Fruit fly (Drosophila melanogaster) whole organism, embryonic: ENCODE results near the gene Nlg2.

ENCODE experiments used
- Ada2b ChIP-seq: fragments of 200-800 bp; sonication (Bioruptor generic); IDR thresholded peaks from 2 replicates; pipeline ENCODE4 v1.3.6; 2022; ENCODE audit warnings: missing biosample characterization, missing genetic modification characterization
- Bdp1 ChIP-seq: fragments of 200-800 bp; sonication (Bioruptor generic); optimal IDR thresholded peaks from 3 replicates; lab custom pipeline; 2016; ENCODE audit warnings: missing biosample characterization, missing genetic modification characterization
- Bteb2 ChIP-seq: fragments of 200-800 bp; sonication (Bioruptor generic); optimal IDR thresholded peaks from 2 replicates; lab custom pipeline; 2016; ENCODE audit warnings: missing biosample characterization, missing genetic modification characterization
- CG10209 ChIP-seq: fragments of 200-800 bp; sonication (Bioruptor generic); optimal IDR thresholded peaks from 3 replicates; lab custom pipeline; 2017; ENCODE audit warnings: missing biosample characterization, mild to moderate bottlenecking, missing genetic modification characterization, missing genetic modification reagents
- CG1024 ChIP-seq: fragments of 200-800 bp; sonication (Bioruptor generic); IDR thresholded peaks from 2 replicates; pipeline ENCODE4 v1.3.6; 2022; ENCODE audit warnings: missing biosample characterization, missing genetic modification characterization
- CG10979 ChIP-seq: fragments of 200-800 bp; sonication (Bioruptor generic); optimal IDR thresholded peaks from 2 replicates; lab custom pipeline; 2018; ENCODE audit warnings: missing biosample characterization, mild to moderate bottlenecking, missing genetic modification characterization, moderate library complexity
- CG11695 ChIP-seq: fragments of 200-800 bp; sonication (Bioruptor generic); IDR thresholded peaks from 3 replicates; pipeline ENCODE4 v1.3.6; 2022; ENCODE audit warnings: missing biosample characterization, missing genetic modification characterization
- CG12236 ChIP-seq: fragments of 200-800 bp; sonication (Bioruptor generic); optimal IDR thresholded peaks from 2 replicates; lab custom pipeline; 2016; ENCODE audit warnings: missing biosample characterization, missing genetic modification characterization
- CG12659 ChIP-seq: fragments of 200-800 bp; sonication (Bioruptor generic); optimal IDR thresholded peaks from 3 replicates; lab custom pipeline; 2017; ENCODE audit warnings: mild to moderate bottlenecking, missing biosample characterization, missing genetic modification reagents, missing genetic modification characterization
- CG13424 ChIP-seq: fragments of 200-800 bp; sonication (Bioruptor generic); optimal IDR thresholded peaks from 2 replicates; lab custom pipeline; 2019; ENCODE audit warnings: missing biosample characterization, mild to moderate bottlenecking, missing genetic modification characterization, moderate library complexity
- CG16863 ChIP-seq: fragments of 200-800 bp; sonication (Bioruptor generic); optimal IDR thresholded peaks from 3 replicates; lab custom pipeline; 2016; ENCODE audit warnings: missing biosample characterization, missing genetic modification characterization
- CG17359 ChIP-seq: fragments of 200-800 bp; sonication (Bioruptor generic); optimal IDR thresholded peaks from 3 replicates; lab custom pipeline; 2018; ENCODE audit warnings: missing biosample characterization, mild to moderate bottlenecking, missing genetic modification characterization, moderate library complexity
- CG17829 ChIP-seq: fragments of 200-800 bp; optimal IDR thresholded peaks from 2 replicates; lab custom pipeline; 2019; ENCODE audit warnings: missing biosample characterization, mild to moderate bottlenecking, missing genetic modification characterization, moderate library complexity
- CG17912 ChIP-seq: fragments of 200-800 bp; sonication (Bioruptor generic); optimal IDR thresholded peaks from 2 replicates; lab custom pipeline; 2018; ENCODE audit warnings: missing biosample characterization, mild to moderate bottlenecking, missing genetic modification characterization
- CG18262 ChIP-seq: fragments of 200-800 bp; optimal IDR thresholded peaks from 3 replicates; lab custom pipeline; 2019; ENCODE audit warnings: missing biosample characterization, mild to moderate bottlenecking, missing genetic modification characterization, moderate library complexity
- CG2120 ChIP-seq: fragments of 200-800 bp; sonication (Bioruptor generic); optimal IDR thresholded peaks from 3 replicates; lab custom pipeline; 2016; ENCODE audit warnings: missing biosample characterization, missing genetic modification characterization
- CG30403 ChIP-seq: fragments of 200-800 bp; sonication (Bioruptor generic); optimal IDR thresholded peaks from 3 replicates; lab custom pipeline; 2016; ENCODE audit warnings: missing biosample characterization, missing genetic modification characterization
- CG3726 ChIP-seq: fragments of 200-800 bp; sonication (Bioruptor generic); IDR thresholded peaks from 3 replicates; pipeline ENCODE4, ENCODE4 v1.3.6; 2022; ENCODE audit warnings: missing biosample characterization, missing genetic modification characterization
- CG4282 ChIP-seq: fragments of 200-800 bp; sonication (Bioruptor generic); optimal IDR thresholded peaks from 2 replicates; lab custom pipeline; 2016; ENCODE audit warnings: missing biosample characterization, missing genetic modification characterization
- CG5953 ChIP-seq: fragments of 200-800 bp; sonication (Bioruptor generic); IDR thresholded peaks from 2 replicates; pipeline ENCODE4 v1.3.6; 2022; ENCODE audit warnings: missing biosample characterization, missing genetic modification characterization
- CG6791 ChIP-seq: fragments of 200-800 bp; sonication (Bioruptor generic); IDR thresholded peaks from 3 replicates; pipeline ENCODE4 v1.3.6; 2022; ENCODE audit warnings: missing biosample characterization, missing genetic modification characterization; ENCODE audit not compliant: partially characterized antibody
- Dbx ChIP-seq: fragments of 200-800 bp; sonication (Bioruptor generic); IDR thresholded peaks from 3 replicates; pipeline ENCODE4 v1.3.6; 2022; ENCODE audit warnings: missing biosample characterization, missing genetic modification characterization
- Dfd ChIP-seq, 2 experiments: fragments of >200 bp; optimal IDR thresholded peaks; 2 replicates each; lab custom pipeline; 2017; ENCODE audit warnings: missing biosample characterization in 2 of 2, missing genetic modification characterization in 2 of 2
- Dp ChIP-seq: fragments of 200-800 bp; sonication (Bioruptor generic); optimal IDR thresholded peaks from 2 replicates; lab custom pipeline; 2018; ENCODE audit warnings: missing biosample characterization, mild to moderate bottlenecking, missing genetic modification characterization, moderate library complexity
- Drgx ChIP-seq: fragments of 200-800 bp; sonication (Bioruptor generic); IDR thresholded peaks from 2 replicates; pipeline ENCODE4 v1.3.6; 2022; ENCODE audit warnings: missing biosample characterization, missing genetic modification characterization
- GATAe ChIP-seq: fragments of 200-800 bp; sonication (Bioruptor generic); conservative IDR thresholded peaks from 2 replicates; pipeline ENCODE4 v1.3.6; 2022; ENCODE audit warnings: missing biosample characterization, missing genetic modification characterization
- Hr51 ChIP-seq, 2 experiments: fragments of 200-800 bp; sonication (Bioruptor generic); optimal IDR thresholded peaks; 2 replicates in 1 of 2; 3 replicates in 1 of 2; lab custom pipeline; 2016 to 2018; ENCODE audit warnings: missing biosample characterization in 2 of 2, missing genetic modification characterization in 2 of 2, mild to moderate bottlenecking in 1 of 2, moderate library complexity in 1 of 2
- Optix ChIP-seq: fragments of 200-800 bp; sonication (Bioruptor generic); IDR thresholded peaks from 3 replicates; pipeline ENCODE4 v1.3.6; 2022; ENCODE audit warnings: missing biosample characterization, missing genetic modification characterization
- TFAM ChIP-seq: fragments of 200-800 bp; sonication (Bioruptor generic); optimal IDR thresholded peaks from 2 replicates; lab custom pipeline; 2017; ENCODE audit warnings: missing biosample characterization, missing genetic modification characterization, inconsistent platforms
- ab ChIP-seq: fragments of 200-800 bp; sonication (Bioruptor generic); optimal IDR thresholded peaks from 2 replicates; lab custom pipeline; 2016; ENCODE audit warnings: missing biosample characterization, missing genetic modification characterization
- ap ChIP-seq: fragments of 200-800 bp; sonication (Bioruptor generic); IDR thresholded peaks from 2 replicates; pipeline ENCODE4 v1.3.6; 2022; ENCODE audit warnings: missing biosample characterization, missing genetic modification characterization
- ase ChIP-seq: fragments of 200-800 bp; sonication (Bioruptor generic); IDR thresholded peaks from 3 replicates; pipeline ENCODE4 v1.3.6; 2022; ENCODE audit warnings: missing biosample characterization, missing genetic modification characterization
- bab2 ChIP-seq: fragments of 200-800 bp; sonication (Bioruptor generic); optimal IDR thresholded peaks from 2 replicates; lab custom pipeline; 2016; ENCODE audit warnings: missing biosample characterization, missing genetic modification characterization
- btn ChIP-seq: fragments of 200-800 bp; sonication (Bioruptor generic); optimal IDR thresholded peaks from 2 replicates; lab custom pipeline; 2016; ENCODE audit warnings: missing biosample characterization, missing genetic modification characterization
- chm ChIP-seq: fragments of 200-800 bp; sonication (Bioruptor generic); IDR thresholded peaks from 2 replicates; pipeline ENCODE4 v1.3.6; 2022; ENCODE audit warnings: missing biosample characterization, missing genetic modification characterization
- chn ChIP-seq: fragments of 200-800 bp; sonication (Bioruptor generic); optimal IDR thresholded peaks from 2 replicates; lab custom pipeline; 2016; ENCODE audit warnings: missing biosample characterization, missing genetic modification characterization
- crc ChIP-seq: fragments of 200-800 bp; sonication (Bioruptor generic); optimal IDR thresholded peaks from 2 replicates; lab custom pipeline; 2016; ENCODE audit warnings: missing biosample characterization, missing genetic modification characterization
- ind ChIP-seq: fragments of 200-800 bp; sonication (Bioruptor generic); optimal IDR thresholded peaks from 3 replicates; lab custom pipeline; 2016; ENCODE audit warnings: missing biosample characterization, missing genetic modification characterization
- klu ChIP-seq: fragments of 200-800 bp; sonication (Bioruptor generic); IDR thresholded peaks from 2 replicates; pipeline ENCODE4 v1.3.6; 2022; ENCODE audit warnings: missing biosample characterization, missing genetic modification characterization
- kni ChIP-seq: fragments of 200-800 bp; sonication (Bioruptor generic); optimal IDR thresholded peaks from 3 replicates; lab custom pipeline; 2017; ENCODE audit warnings: mild to moderate bottlenecking, missing biosample characterization, missing genetic modification reagents, missing genetic modification characterization
- nau ChIP-seq: fragments of 200-800 bp; sonication (Bioruptor generic); optimal IDR thresholded peaks from 3 replicates; lab custom pipeline; 2017; ENCODE audit warnings: missing biosample characterization, mild to moderate bottlenecking, missing genetic modification characterization, missing genetic modification reagents
- nom ChIP-seq: fragments of 200-800 bp; sonication (Bioruptor generic); optimal IDR thresholded peaks from 2 replicates; lab custom pipeline; 2017; ENCODE audit warnings: missing biosample characterization, missing genetic modification characterization, mild to moderate bottlenecking, moderate library complexity, missing genetic modification reagents
- org-1 ChIP-seq: fragments of 200-800 bp; sonication (Bioruptor generic); optimal IDR thresholded peaks from 2 replicates; lab custom pipeline; 2017; ENCODE audit warnings: missing biosample characterization, missing genetic modification characterization
- pfk ChIP-seq: fragments of 200-800 bp; sonication (Bioruptor generic); optimal IDR thresholded peaks from 2 replicates; lab custom pipeline; 2018; ENCODE audit warnings: missing biosample characterization, mild to moderate bottlenecking, missing genetic modification characterization, moderate library complexity
- pzg ChIP-seq: fragments of 200-800 bp; sonication (Bioruptor generic); optimal IDR thresholded peaks from 3 replicates; lab custom pipeline; 2018; ENCODE audit warnings: missing biosample characterization, mild to moderate bottlenecking, missing genetic modification characterization, moderate library complexity
- schlank ChIP-seq: fragments of 200-800 bp; sonication (Bioruptor generic); optimal IDR thresholded peaks from 2 replicates; lab custom pipeline; 2018; ENCODE audit warnings: missing biosample characterization, mild to moderate bottlenecking, missing genetic modification characterization
- stwl ChIP-seq: fragments of 200-800 bp; sonication (Bioruptor generic); optimal IDR thresholded peaks from 3 replicates; lab custom pipeline; 2018; ENCODE audit warnings: missing biosample characterization, mild to moderate bottlenecking, missing genetic modification characterization, moderate library complexity
- sug ChIP-seq: fragments of 200-800 bp; optimal IDR thresholded peaks from 2 replicates; lab custom pipeline; 2019; ENCODE audit warnings: missing biosample characterization, mild to moderate bottlenecking, missing genetic modification characterization, moderate library complexity
- tgo ChIP-seq: fragments of 200-800 bp; sonication (Bioruptor generic); IDR thresholded peaks from 3 replicates; pipeline ENCODE4 v1.3.6; 2022; ENCODE audit warnings: missing biosample characterization, missing genetic modification characterization
- zen2 ChIP-seq: fragments of 200-800 bp; sonication (Bioruptor generic); IDR thresholded peaks from 3 replicates; pipeline ENCODE4 v1.3.6; 2022; ENCODE audit warnings: missing biosample characterization, missing genetic modification characterization; ENCODE audit not compliant: partially characterized antibody

Gene Nlg2

dm6 chr2L:6922091-6922753 is 47.5 kb downstream of the Nlg2 start (continued):
- TF ChIP-seq CG18262 (tag; lab: Kevin White, UChicago) (peak; percentile 74), CG2120 (GFP tag; lab: Kevin White, UChicago) (peak; percentile 70), CG4282 (peak; percentile 19), chn (GFP tag; lab: Kevin White, UChicago) (peak; percentile 42), chm (GFP tag; lab: Robert Waterston, UW) (no peak), CG3726 (GFP tag; lab: Robert Waterston, UW) (no peak), CG13424 (peak; percentile 65), CG1024 (GFP tag; lab: Robert Waterston, UW) (no peak; the same call in none of the 2 replicates), Ada2b (GFP tag; lab: Robert Waterston, UW) (no peak), CG6791 (GFP tag; lab: Robert Waterston, UW) (no peak), ab (GFP tag; lab: Kevin White, UChicago) (no peak), pzg (GFP tag; lab: Kevin White, UChicago) (no peak), Bteb2 (peak; percentile 32), ind (GFP tag; lab: Kevin White, UChicago) (peak; percentile 74), CG10979 (tag; lab: Kevin White, UChicago) (peak; percentile 78), nau (GFP tag; lab: Kevin White, UChicago) (peak; percentile 20), ase (GFP tag; lab: Robert Waterston, UW) (no peak; the same call in none of the 3 replicates), zen2 (no peak), Bdp1 (GFP tag; lab: Kevin White, UChicago) (no peak), Drgx (GFP tag; lab: Robert Waterston, UW) (no peak; the same call in 1 of the 2 replicates), bab2 (GFP tag; lab: Kevin White, UChicago) (peak; percentile 45), pfk (GFP tag; lab: Kevin White, UChicago) (no peak), CG17912 (GFP tag; lab: Kevin White, UChicago) (no peak), kni (GFP tag; lab: Kevin White, UChicago) (peak; percentile 31), CG12236 (GFP tag; lab: Kevin White, UChicago) (peak; percentile 52), Dp (GFP tag; lab: Kevin White, UChicago) (no peak), CG10209 (GFP tag; lab: Kevin White, UChicago) (no peak), CG12659 (peak; percentile 52), org-1 (GFP tag; lab: Kevin White, UChicago) (peak; percentile 48), CG11695 (GFP tag; lab: Robert Waterston, UW) (peak; percentile 76), crc (GFP tag; lab: Kevin White, UChicago) (peak; percentile 79), stwl (tag; lab: Kevin White, UChicago) (no peak), CG5953 (GFP tag; lab: Robert Waterston, UW) (peak; percentile 76), CG16863 (GFP tag; lab: Kevin White, UChicago) (peak; percentile 46), schlank (tag; lab: Kevin White, UChicago) (no peak), CG17829 (tag; lab: Kevin White, UChicago) (peak; percentile 74), tgo (GFP tag; lab: Robert Waterston, UW) (no peak; the same call in 1 of the 3 replicates), sug (tag; lab: Kevin White, UChicago) (no peak), btn (GFP tag; lab: Kevin White, UChicago) (peak; percentile 21), Dfd (GFP tag; optimal IDR thresholded peaks at IDR 0.05; lab: Kevin White, UChicago) (no peak), TFAM (GFP tag; lab: Kevin White, UChicago) (no peak), Optix (no peak; the same call in 1 of the 3 replicates), Hr51 (GFP tag; optimal IDR thresholded peaks at IDR 0.05; lab: Kevin White, UChicago) (peak in 1 of 2 experiments; percentile 3), klu (no peak), CG17359 (tag; lab: Kevin White, UChicago) (peak; percentile 83), CG30403 (GFP tag; lab: Kevin White, UChicago) (peak; percentile 74), Dbx (GFP tag; lab: Robert Waterston, UW) (peak; percentile 74; the same call in 2 of the 3 replicates), GATAe (no peak), nom (GFP tag; lab: Kevin White, UChicago) (peak; percentile 49), ap (GFP tag; lab: Robert Waterston, UW) (peak; percentile 72)
